Worm (Caenorhabditis elegans) whole organism, young adult: ENCODE results near the gene C27D8.3.

Experiments used
- B0261.1 ChIP-seq: sonication (generic microtip); optimal IDR thresholded peaks from 2 replicates; lab custom pipeline; 2016; ENCODE audit warnings: mild to moderate bottlenecking, missing genetic modification characterization, moderate library complexity, missing compliant biosample characterization
- B0336.3 ChIP-seq: fragments of 200-800 bp; sonication (Bioruptor generic); IDR thresholded peaks from 2 replicates; pipeline ENCODE4 v1.3.6; 2022; ENCODE audit warnings: missing genetic modification characterization, missing compliant biosample characterization
- F23B12.7 ChIP-seq: sonication (generic microtip); optimal IDR thresholded peaks from 2 replicates; lab custom pipeline; 2017; ENCODE audit warnings: missing genetic modification characterization, mild to moderate bottlenecking, missing compliant biosample characterization, antibody characterized with exemption, moderate library complexity; ENCODE audit not compliant: insufficient read depth
- F33H1.4 ChIP-seq: fragments of 200-800 bp; sonication (Bioruptor generic); IDR thresholded peaks from 2 replicates; pipeline ENCODE4 v1.3.6; 2022; ENCODE audit warnings: missing genetic modification reagents, missing genetic modification characterization, missing compliant biosample characterization
- F52B5.7 ChIP-seq: sonication (generic microtip); optimal IDR thresholded peaks from 2 replicates; lab custom pipeline; 2016; ENCODE audit warnings: mild to moderate bottlenecking, missing genetic modification characterization, missing compliant biosample characterization
- F57A8.1 ChIP-seq: fragments of 200-800 bp; sonication (Bioruptor generic); optimal IDR thresholded peaks from 2 replicates; lab custom pipeline; 2018; ENCODE audit warnings: mild to moderate bottlenecking, missing genetic modification characterization, moderate library complexity, missing compliant biosample characterization
- F57C9.4 ChIP-seq: sonication (generic microtip); optimal IDR thresholded peaks from 2 replicates; lab custom pipeline; 2017; ENCODE audit warnings: mild to moderate bottlenecking, missing genetic modification characterization, missing compliant biosample characterization
- K11D2.4 ChIP-seq: fragments of 200-800 bp; sonication (Bioruptor generic); IDR thresholded peaks from 2 replicates; pipeline ENCODE4 v1.3.6; 2022; ENCODE audit warnings: missing genetic modification reagents, missing genetic modification characterization, missing compliant biosample characterization
- T07F8.4 ChIP-seq: sonication (generic microtip); optimal IDR thresholded peaks from 2 replicates; lab custom pipeline; 2016; ENCODE audit warnings: mild to moderate bottlenecking, missing genetic modification characterization, moderate library complexity, missing compliant biosample characterization
- T26A5.8 ChIP-seq: sonication (generic microtip); optimal IDR thresholded peaks from 2 replicates; lab custom pipeline; 2016; ENCODE audit warnings: missing genetic modification characterization, missing compliant biosample characterization
- Y53F4B.3 ChIP-seq: fragments of 200-800 bp; sonication (Bioruptor generic); IDR thresholded peaks from 2 replicates; pipeline ENCODE4 v1.3.6; 2022; ENCODE audit warnings: missing genetic modification reagents, missing genetic modification characterization, missing compliant biosample characterization
- Y95B8A.8 ChIP-seq: fragments of 200-800 bp; sonication (Bioruptor generic); IDR thresholded peaks from 2 replicates; pipeline ENCODE4 v1.3.6; 2022; ENCODE audit warnings: missing genetic modification reagents, missing genetic modification characterization, missing compliant biosample characterization
- ZK185.1 ChIP-seq: sonication (generic microtip); optimal IDR thresholded peaks from 2 replicates; lab custom pipeline; 2016; ENCODE audit warnings: mild to moderate bottlenecking, missing genetic modification characterization, missing compliant biosample characterization; ENCODE audit not compliant: poor library complexity, severe bottlenecking
- akir-1 ChIP-seq: fragments of 200-800 bp; sonication (Bioruptor generic); optimal IDR thresholded peaks from 2 replicates; lab custom pipeline; 2018; ENCODE audit warnings: mild to moderate bottlenecking, missing genetic modification characterization, moderate library complexity, missing compliant biosample characterization
- atf-7 ChIP-seq: sonication (generic microtip); optimal IDR thresholded peaks from 2 replicates; lab custom pipeline; 2017; ENCODE audit warnings: mild to moderate bottlenecking, missing genetic modification characterization, missing compliant biosample characterization
- athp-1 ChIP-seq: sonication (generic microtip); optimal IDR thresholded peaks from 2 replicates; lab custom pipeline; 2017; ENCODE audit warnings: mild to moderate bottlenecking, missing genetic modification characterization, missing compliant biosample characterization
- attf-3 ChIP-seq: fragments of 200-800 bp; sonication (Bioruptor generic); conservative IDR thresholded peaks from 2 replicates; pipeline ENCODE4 v1.3.6; 2022; ENCODE audit warnings: missing genetic modification reagents, missing genetic modification characterization, missing compliant biosample characterization
- ceh-79 ChIP-seq: sonication (generic microtip); optimal IDR thresholded peaks from 2 replicates; lab custom pipeline; 2017; ENCODE audit warnings: mild to moderate bottlenecking, missing genetic modification characterization, missing compliant biosample characterization
- chd-7 ChIP-seq: sonication (generic microtip); optimal IDR thresholded peaks from 2 replicates; lab custom pipeline; 2016; ENCODE audit warnings: mild to moderate bottlenecking, missing genetic modification characterization, moderate library complexity, missing compliant biosample characterization
- efl-1 ChIP-seq: fragments of 150-350 bp; optimal IDR thresholded peaks from 2 replicates; lab custom pipeline; 2014; ENCODE audit warnings: missing biosample characterization, missing genetic modification reagents, missing genetic modification characterization
- fkh-3 ChIP-seq: sonication (generic microtip); optimal IDR thresholded peaks from 2 replicates; lab custom pipeline; 2016; ENCODE audit warnings: mild to moderate bottlenecking, missing genetic modification characterization, missing compliant biosample characterization
- hlh-12 ChIP-seq: sonication (generic microtip); optimal IDR thresholded peaks from 2 replicates; lab custom pipeline; 2016; ENCODE audit warnings: missing genetic modification characterization, missing compliant biosample characterization
- hmg-20 ChIP-seq: fragments of 200-800 bp; sonication (Bioruptor generic); IDR thresholded peaks from 2 replicates; pipeline ENCODE4 v1.3.6; 2022; ENCODE audit warnings: missing genetic modification reagents, missing genetic modification characterization, missing compliant biosample characterization
- let-607 ChIP-seq, 2 experiments: fragments of 200-800 bp in 1 of 2; sonication (Bioruptor generic) in 1 of 2; sonication (generic microtip) in 1 of 2; optimal IDR thresholded peaks; 2 replicates each; lab custom pipeline; 2016 to 2018; ENCODE audit warnings: mild to moderate bottlenecking in 2 of 2, missing compliant biosample characterization in 2 of 2, missing genetic modification characterization in 2 of 2, moderate library complexity in 2 of 2, missing genotype in 1 of 2
- lsy-27 ChIP-seq: sonication (generic microtip); optimal IDR thresholded peaks from 2 replicates; lab custom pipeline; 2017; ENCODE audit warnings: missing genetic modification characterization, mild to moderate bottlenecking, missing compliant biosample characterization, antibody characterized with exemption, missing genotype, borderline replicate concordance; ENCODE audit not compliant: insufficient read depth
- mxl-1 ChIP-seq: sonication (generic microtip); optimal IDR thresholded peaks from 2 replicates; lab custom pipeline; 2016; ENCODE audit warnings: missing genetic modification characterization, missing compliant biosample characterization
- nfya-2 ChIP-seq: fragments of 200-800 bp; sonication (Bioruptor generic); IDR thresholded peaks from 2 replicates; pipeline ENCODE4 v1.3.6; 2022; ENCODE audit warnings: missing genetic modification reagents, missing genetic modification characterization, missing compliant biosample characterization
- nhr-120 ChIP-seq: fragments of 200-800 bp; sonication (Bioruptor generic); IDR thresholded peaks from 2 replicates; pipeline ENCODE4 v1.3.6; 2022; ENCODE audit warnings: missing genetic modification characterization, missing compliant biosample characterization
- nhr-27 ChIP-seq: fragments of 200-800 bp; sonication (Bioruptor generic); optimal IDR thresholded peaks from 2 replicates; lab custom pipeline; 2018; ENCODE audit warnings: mild to moderate bottlenecking, missing genetic modification characterization, moderate library complexity, missing compliant biosample characterization
- pbrm-1 ChIP-seq: fragments of 200-800 bp; sonication (Bioruptor generic); IDR thresholded peaks from 2 replicates; pipeline ENCODE4 v1.3.6; 2022; ENCODE audit warnings: missing genetic modification reagents, missing genetic modification characterization, missing compliant biosample characterization
- sea-2 ChIP-seq: fragments of 200-800 bp; sonication (Bioruptor generic); IDR thresholded peaks from 2 replicates; pipeline ENCODE4 v1.3.6; 2022; ENCODE audit warnings: missing genetic modification characterization, missing compliant biosample characterization
- snpc-3.4 ChIP-seq: sonication (generic microtip); optimal IDR thresholded peaks from 2 replicates; lab custom pipeline; 2017; ENCODE audit warnings: missing genetic modification characterization, mild to moderate bottlenecking, missing compliant biosample characterization, antibody characterized with exemption, moderate library complexity, missing genotype, missing genetic modification reagents
- tbx-9 ChIP-seq: sonication (generic microtip); optimal IDR thresholded peaks from 2 replicates; lab custom pipeline; 2016; ENCODE audit warnings: borderline replicate concordance, missing genetic modification characterization, inconsistent platforms, missing compliant biosample characterization
- zim-3 ChIP-seq: sonication (generic microtip); optimal IDR thresholded peaks from 2 replicates; lab custom pipeline; 2017; ENCODE audit warnings: mild to moderate bottlenecking, missing genetic modification characterization, moderate library complexity, missing compliant biosample characterization
- ztf-22 ChIP-seq: fragments of 200-800 bp; sonication (Bioruptor generic); optimal IDR thresholded peaks from 2 replicates; lab custom pipeline; 2018; ENCODE audit warnings: mild to moderate bottlenecking, missing genetic modification characterization, moderate library complexity, missing compliant biosample characterization
- ztf-26 ChIP-seq: sonication (generic microtip); optimal IDR thresholded peaks from 2 replicates; lab custom pipeline; 2017; ENCODE audit warnings: missing genetic modification characterization, missing compliant biosample characterization

The C27D8.3 gene

ce11 chrIV:12689709-12690142 lies 21.8 kb downstream of the C27D8.3 start (continued):
- TF ChIP-seq sea-2 (GFP tag; lab: Robert Waterston, UW): no peak
- peak; percentile 85 for TF ChIP-seq ztf-22
- no peak for TF ChIP-seq lsy-27
- no peak for TF ChIP-seq hlh-12 (tag; lab: Kevin White, UChicago)
- peak; percentile 86 for TF ChIP-seq atf-7 (tag; lab: Kevin White, UChicago)
- no peak for TF ChIP-seq F57C9.4 (tag; lab: Kevin White, UChicago)
- TF ChIP-seq mxl-1: no peak
- no peak for TF ChIP-seq nfya-2 (GFP tag; lab: Robert Waterston, UW)
- no peak for TF ChIP-seq akir-1 (GFP tag; lab: Kevin White, UChicago)
- TF ChIP-seq fkh-3 (tag; lab: Kevin White, UChicago): no peak
- no peak for TF ChIP-seq F57A8.1
- TF ChIP-seq Y53F4B.3: no peak
- TF ChIP-seq ztf-26: no peak
- no peak for TF ChIP-seq Y95B8A.8 (GFP tag; lab: Robert Waterston, UW)
- no peak for TF ChIP-seq pbrm-1 (GFP tag; lab: Robert Waterston, UW)
- no peak for TF ChIP-seq snpc-3.4 (tag; lab: Kevin White, UChicago)
- TF ChIP-seq let-607 (tag; optimal IDR thresholded peaks at IDR 0.05; lab: Kevin White, UChicago): peak; percentile 60 to 75
- TF ChIP-seq ZK185.1 (tag; lab: Kevin White, UChicago): no peak
- TF ChIP-seq attf-3: no peak
- TF ChIP-seq hmg-20 (GFP tag; lab: Robert Waterston, UW): no peak
- TF ChIP-seq tbx-9 (tag; lab: Kevin White, UChicago): no peak
- no peak for TF ChIP-seq B0261.1 (tag; lab: Kevin White, UChicago)
- TF ChIP-seq nhr-27 (tag; lab: Kevin White, UChicago): no peak
- no peak for TF ChIP-seq T07F8.4

ce11 chrIV:12689292-12689691 lies 22.3 kb downstream of the C27D8.3 start:
- no peak for TF ChIP-seq hmg-20 (GFP tag; lab: Robert Waterston, UW)
- no peak for TF ChIP-seq Y95B8A.8 (GFP tag; lab: Robert Waterston, UW)
- no peak for TF ChIP-seq athp-1 (tag; lab: Kevin White, UChicago)
- TF ChIP-seq zim-3 (tag; lab: Kevin White, UChicago): no peak
- TF ChIP-seq ZK185.1 (tag; lab: Kevin White, UChicago): no peak
- no peak for TF ChIP-seq F33H1.4 (GFP tag; lab: Robert Waterston, UW)
- no peak for TF ChIP-seq chd-7 (tag; lab: Kevin White, UChicago)
- TF ChIP-seq K11D2.4 (GFP tag; lab: Robert Waterston, UW): no peak
- TF ChIP-seq F52B5.7 (tag; lab: Kevin White, UChicago): no peak
- no peak for TF ChIP-seq B0336.3 (GFP tag; lab: Robert Waterston, UW)
- TF ChIP-seq nhr-120: no peak
- no peak for TF ChIP-seq T26A5.8 (tag; lab: Kevin White, UChicago)
- TF ChIP-seq ztf-26: no peak

- TF ChIP-seq snpc-3.4 (tag; lab: Kevin White, UChicago) (no peak), efl-1 (no peak), ceh-79 (no peak), F23B12.7 (tag; lab: Kevin White, UChicago) (no peak)
Observed at ce11 chrIV:12688370-12688769, 23.2 kb downstream of the C27D8.3 start, which contains the start of gene T23B5.3. Gene T23B5.3, plus strand, starts transcription at chrIV:12688670.
